Worm (Caenorhabditis elegans): Measurements from ENCODE around the gene cul-2.

Gene cul-2

ce11 chrIII:13686309-13686708 is 760 bp upstream of the cul-2 start, which contains the start of gene dyf-2 (continued):
- TF ChIP-seq unc-3 (GFP tag; conservative IDR thresholded peaks at IDR 0.05), result no peak
- TF ChIP-seq unc-3 (tag; optimal IDR thresholded peaks at IDR 0.05), result no peak

ce11 chrIII:13692555-13692954 is 5.5 kb downstream of the cul-2 start, which contains the start of gene cyn-2:
cyn-2 (plus strand) TSS chrIII:13692668.
- TF ChIP-seq eyg-1 (tag; optimal IDR thresholded peaks at IDR 0.05) (no peak), nhr-232 (tag; optimal IDR thresholded peaks at IDR 0.05) (no peak), dve-1 (tag; optimal IDR thresholded peaks at IDR 0.05) (no peak), pag-3 (tag; optimal IDR thresholded peaks at IDR 0.05; ENCODE audit: borderline replicate concordance) (no peak), pha-2 (tag; optimal IDR thresholded peaks at IDR 0.05) (no peak), ceh-18 (tag; optimal IDR thresholded peaks at IDR 0.05) (no peak), hlh-13 (GFP tag; optimal IDR thresholded peaks at IDR 0.05) (no peak), unc-42 (tag; optimal IDR thresholded peaks at IDR 0.05) (no peak), fkh-6 (tag; optimal IDR thresholded peaks at IDR 0.05) (no peak), ceh-31 (tag; optimal IDR thresholded peaks at IDR 0.05) (no peak)

ce11 chrIII:13693187-13693586 is 6.1 kb downstream of the cul-2 start:
- no peak for TF ChIP-seq hlh-8 (tag; optimal IDR thresholded peaks at IDR 0.05)
- TF ChIP-seq ceh-48 (tag; optimal IDR thresholded peaks at IDR 0.05), result peak; percentile 9

ce11 chrIII:13694048-13694447 is 7.0 kb downstream of the cul-2 start:
- peak; percentile 4 for TF ChIP-seq dve-1 (tag; optimal IDR thresholded peaks at IDR 0.05)
- peak; percentile 27 for TF ChIP-seq nfya-1 (tag; optimal IDR thresholded peaks at IDR 0.05)
- TF ChIP-seq elt-2 (tag; optimal IDR thresholded peaks at IDR 0.05), result peak; percentile 54
- TF ChIP-seq ceh-45 (GFP tag; IDR thresholded peaks at IDR 0.05), result no peak

ce11 chrIII:13695588-13695987 is 8.5 kb downstream of the cul-2 start:
- TF ChIP-seq ceh-31 (tag; optimal IDR thresholded peaks at IDR 0.05) (no peak), ceh-14 (tag; optimal IDR thresholded peaks at IDR 0.05) (no peak), hlh-13 (GFP tag; optimal IDR thresholded peaks at IDR 0.05) (no peak), ahr-1 (tag; optimal IDR thresholded peaks at IDR 0.05) (no peak), gmeb-2 (tag; optimal IDR thresholded peaks at IDR 0.05) (no peak), pha-4 (tag; optimal IDR thresholded peaks at IDR 0.05) (no peak), ceh-34 (tag; optimal IDR thresholded peaks at IDR 0.05) (no peak), rnt-1 (tag; optimal IDR thresholded peaks at IDR 0.05) (no peak), pag-3 (tag; optimal IDR thresholded peaks at IDR 0.05; ENCODE audit: borderline replicate concordance) (no peak), C38D4.7 (GFP tag; optimal IDR thresholded peaks at IDR 0.05) (no peak), hlh-30 (tag; optimal IDR thresholded peaks at IDR 0.05; ENCODE audit: insufficient read depth) (no peak), lin-11 (tag; optimal IDR thresholded peaks at IDR 0.05) (no peak), ceh-19 (GFP tag; optimal IDR thresholded peaks at IDR 0.05) (no peak), syd-9 (tag; optimal IDR thresholded peaks at IDR 0.05) (no peak), ceh-45 (GFP tag; IDR thresholded peaks at IDR 0.05) (no peak), pros-1 (tag; optimal IDR thresholded peaks at IDR 0.05) (no peak), ceh-18 (tag; optimal IDR thresholded peaks at IDR 0.05) (no peak), sox-4 (tag; optimal IDR thresholded peaks at IDR 0.05) (no peak), Y22D7AL.16 (tag; optimal IDR thresholded peaks at IDR 0.05) (no peak)

ce11 chrIII:13697822-13698221 is 10.8 kb downstream of the cul-2 start:
- TF ChIP-seq ceh-31 (tag; optimal IDR thresholded peaks at IDR 0.05), result peak; percentile 10
- TF ChIP-seq elt-4 (tag; optimal IDR thresholded peaks at IDR 0.05), result no peak
- TF ChIP-seq unc-42 (tag; optimal IDR thresholded peaks at IDR 0.05), result peak; percentile 3
- TF ChIP-seq ceh-6 (GFP tag; optimal IDR thresholded peaks at IDR 0.05), result no peak
- TF ChIP-seq C08G9.2 (tag; optimal IDR thresholded peaks at IDR 0.05), result peak; percentile 7
- TF ChIP-seq pha-4 (tag; optimal IDR thresholded peaks at IDR 0.05), result no peak
- TF ChIP-seq gmeb-2 (tag; optimal IDR thresholded peaks at IDR 0.05), result no peak
- no peak for TF ChIP-seq nhr-11 (tag; optimal IDR thresholded peaks at IDR 0.05)
- no peak for TF ChIP-seq lim-6 (tag; optimal IDR thresholded peaks at IDR 0.05)
- TF ChIP-seq Y22D7AL.16 (tag; optimal IDR thresholded peaks at IDR 0.05), result no peak
- no peak for TF ChIP-seq unc-86 (tag; optimal IDR thresholded peaks at IDR 0.05)
- TF ChIP-seq nfya-1 (tag; optimal IDR thresholded peaks at IDR 0.05), result peak; percentile 31
- TF ChIP-seq ceh-2 (tag; optimal IDR thresholded peaks at IDR 0.05), result peak; percentile 25
- no peak for TF ChIP-seq rnt-1 (tag; optimal IDR thresholded peaks at IDR 0.05)
- TF ChIP-seq ceh-30 (tag; optimal IDR thresholded peaks at IDR 0.05), result no peak
- TF ChIP-seq ceh-19 (GFP tag; optimal IDR thresholded peaks at IDR 0.05), result peak; percentile 25
- TF ChIP-seq elt-2 (tag; optimal IDR thresholded peaks at IDR 0.05), result no peak
- no peak for TF ChIP-seq nhr-232 (tag; optimal IDR thresholded peaks at IDR 0.05)
- no peak for TF ChIP-seq ceh-34 (tag; optimal IDR thresholded peaks at IDR 0.05)
- TF ChIP-seq hlh-15 (tag; optimal IDR thresholded peaks at IDR 0.05), result no peak
- no peak for TF ChIP-seq C38D4.7 (GFP tag; optimal IDR thresholded peaks at IDR 0.05)
- no peak for TF ChIP-seq tbx-7 (tag; optimal IDR thresholded peaks at IDR 0.05)
- TF ChIP-seq tbx-2 (tag; optimal IDR thresholded peaks at IDR 0.05), result peak; percentile 7

Data from whole organism, late embryonic.